Worm (Caenorhabditis elegans) whole organism, midembryonic: ENCODE measurements around the gene ZK688.5.
A peak's percentile ranks its signal among the peaks of the same experiment; 100 is the strongest.

ENCODE experiments used
- T22C8.4 ChIP-seq: fragments of 200-800 bp; sonication (Bioruptor generic); IDR thresholded peaks from 2 replicates; pipeline ENCODE4 v1.3.6; 2022; ENCODE audit warnings: missing genetic modification characterization, missing compliant biosample characterization
- cog-1 ChIP-seq: sonication (generic microtip); optimal IDR thresholded peaks from 2 replicates; lab custom pipeline; 2016; ENCODE audit warnings: missing genetic modification characterization, missing compliant biosample characterization
- flt-1 ChIP-seq: fragments of 200-800 bp; sonication (Bioruptor generic); IDR thresholded peaks from 2 replicates; pipeline ENCODE4 v1.3.6; 2022; ENCODE audit warnings: missing genetic modification characterization, missing compliant biosample characterization
- klf-2 ChIP-seq: fragments of 200-800 bp; sonication (Bioruptor generic); conservative IDR thresholded peaks from 2 replicates; pipeline ENCODE4 v1.3.6; 2022; ENCODE audit warnings: missing genetic modification reagents, missing genetic modification characterization, missing compliant biosample characterization
- med-1 ChIP-seq: sonication (generic microtip); optimal IDR thresholded peaks from 2 replicates; lab custom pipeline; 2017; ENCODE audit warnings: missing genetic modification characterization, mild to moderate bottlenecking, missing compliant biosample characterization, antibody characterized with exemption, missing genetic modification reagents; ENCODE audit not compliant: insufficient read depth
- ref-1 ChIP-seq: fragments of 200-800 bp; sonication (Bioruptor generic); conservative IDR thresholded peaks from 2 replicates; pipeline ENCODE4 v1.3.6; 2022; ENCODE audit warnings: missing genetic modification reagents, missing genetic modification characterization, missing compliant biosample characterization
- tab-1 ChIP-seq: fragments of 200-800 bp; sonication (Bioruptor generic); IDR thresholded peaks from 2 replicates; pipeline ENCODE4 v1.3.6; 2022; ENCODE audit warnings: missing genetic modification characterization, missing compliant biosample characterization
- ztf-23 ChIP-seq: fragments of 200-800 bp; sonication (Bioruptor generic); IDR thresholded peaks from 2 replicates; pipeline ENCODE4 v1.3.6; 2022; ENCODE audit warnings: missing genetic modification reagents, missing genetic modification characterization, missing compliant biosample characterization
- ztf-29 ChIP-seq: fragments of 200-800 bp; sonication (Bioruptor generic); IDR thresholded peaks from 2 replicates; pipeline ENCODE4 v1.3.6; 2022; ENCODE audit warnings: missing genetic modification reagents, missing genetic modification characterization, missing compliant biosample characterization

The ZK688.5 gene

DNA sequence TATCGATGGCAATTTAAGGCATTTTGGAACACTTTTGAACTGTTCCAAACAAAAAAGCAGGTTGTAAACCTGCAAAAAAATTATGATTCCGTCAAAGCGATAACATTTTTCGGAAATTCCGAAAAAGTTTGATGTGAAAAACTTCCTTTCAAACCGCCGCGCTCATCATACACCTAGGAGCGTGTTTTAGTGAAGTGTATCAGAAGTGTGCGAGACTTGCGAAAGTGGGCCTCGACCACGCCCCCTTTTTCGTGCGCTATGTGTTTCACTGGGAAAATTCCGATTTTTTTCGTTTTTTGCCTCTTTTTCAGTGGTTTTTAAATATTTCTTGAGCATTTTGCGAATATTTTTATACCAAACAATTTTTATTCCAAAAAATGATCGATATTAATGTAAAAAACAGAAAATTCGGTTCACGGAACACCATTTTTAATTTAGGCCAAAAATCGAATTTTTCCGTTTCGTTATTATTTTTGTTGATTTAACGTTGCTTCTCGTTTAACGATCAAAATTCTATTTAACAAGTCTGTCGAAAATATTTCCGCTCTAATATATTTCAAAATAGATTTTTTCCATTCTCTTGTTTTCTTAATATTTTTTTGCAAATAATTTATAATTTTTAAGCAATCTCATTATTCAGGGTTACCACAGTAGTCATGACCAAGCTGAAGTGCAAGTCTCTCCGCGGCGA, 36.8 kb downstream of the ZK688.5 start, which contains the start of gene rpl-35:
TSS of gene rpl-35 (plus strand) at position 641 of the 691 bp plus-strand sequence.
- TF ChIP-seq klf-2 (GFP tag; lab: Robert Waterston, UW) (peak; percentile 70; the same call in 1 of the 2 replicates), ref-1 (GFP tag; lab: Robert Waterston, UW) (peak; percentile 61), med-1 (GFP tag; lab: Kevin White, UChicago) (peak; percentile 48), cog-1 (tag; lab: Kevin White, UChicago) (peak; percentile 99), tab-1 (peak; percentile 83), T22C8.4 (GFP tag; lab: Robert Waterston, UW) (peak; percentile 76), ztf-23 (GFP tag; lab: Robert Waterston, UW) (peak; percentile 94), ztf-29 (peak; percentile 77), flt-1 (GFP tag; lab: Robert Waterston, UW) (peak; percentile 92)

DNA sequence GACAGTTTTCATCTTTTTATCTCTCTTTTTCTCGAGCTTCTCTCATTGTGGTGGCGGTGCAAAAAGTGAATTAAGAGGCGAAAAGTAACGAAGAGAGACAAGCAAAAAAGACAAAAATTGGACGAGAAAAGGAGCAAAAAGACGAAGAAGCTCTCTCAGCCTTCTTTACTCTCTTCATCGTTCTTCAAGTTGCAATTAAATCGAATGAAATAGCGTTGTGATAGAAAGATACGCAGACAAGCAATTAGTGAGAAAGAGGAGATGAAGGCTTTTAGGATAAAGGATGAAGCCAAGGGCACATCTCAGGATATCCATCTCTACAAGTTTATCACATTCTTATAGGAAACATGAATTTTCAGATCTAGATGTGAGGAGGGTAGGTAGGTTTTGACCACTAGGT, 43.2 kb downstream of the ZK688.5 start:
- TF ChIP-seq T22C8.4 (GFP tag; lab: Robert Waterston, UW): no peak
- TF ChIP-seq med-1 (GFP tag; lab: Kevin White, UChicago): no peak
- no peak for TF ChIP-seq ztf-23 (GFP tag; lab: Robert Waterston, UW)
- TF ChIP-seq tab-1: no peak
- no peak for TF ChIP-seq flt-1 (GFP tag; lab: Robert Waterston, UW)
- TF ChIP-seq cog-1 (tag; lab: Kevin White, UChicago): no peak
- no peak for TF ChIP-seq ref-1 (GFP tag; lab: Robert Waterston, UW)
- TF ChIP-seq ztf-29: no peak
- TF ChIP-seq klf-2 (GFP tag; lab: Robert Waterston, UW): no peak

ce11 chrIII:7843536-7843935, 47.9 kb downstream of the ZK688.5 start, which contains the start of gene ZK652.8:
Gene ZK652.8, minus strand, starts transcription at chrIII:7843636.
- no peak for TF ChIP-seq klf-2 (GFP tag; lab: Robert Waterston, UW)
- no peak for TF ChIP-seq flt-1 (GFP tag; lab: Robert Waterston, UW)
- no peak for TF ChIP-seq ref-1 (GFP tag; lab: Robert Waterston, UW)
- TF ChIP-seq ztf-29: no peak
- no peak for TF ChIP-seq ztf-23 (GFP tag; lab: Robert Waterston, UW)
- no peak for TF ChIP-seq tab-1
- TF ChIP-seq cog-1 (tag; lab: Kevin White, UChicago): no peak
- TF ChIP-seq T22C8.4 (GFP tag; lab: Robert Waterston, UW): no peak
- TF ChIP-seq med-1 (GFP tag; lab: Kevin White, UChicago): no peak

- TF ChIP-seq flt-1 (GFP tag; lab: Robert Waterston, UW) (no peak), med-1 (GFP tag; lab: Kevin White, UChicago) (no peak), ztf-29 (no peak), ref-1 (GFP tag; lab: Robert Waterston, UW) (no peak), tab-1 (no peak), ztf-23 (GFP tag; lab: Robert Waterston, UW) (no peak), klf-2 (GFP tag; lab: Robert Waterston, UW) (no peak), cog-1 (tag; lab: Kevin White, UChicago) (no peak), T22C8.4 (GFP tag; lab: Robert Waterston, UW) (no peak)
Observed at ce11 chrIII:7838907-7839642, 52.3 kb downstream of the ZK688.5 start, which contains the start of gene ceh-23. Gene ceh-23, plus strand, starts transcription at chrIII:7839592.

- TF ChIP-seq T22C8.4 (GFP tag; lab: Robert Waterston, UW) (no peak), ref-1 (GFP tag; lab: Robert Waterston, UW) (no peak), ztf-23 (GFP tag; lab: Robert Waterston, UW) (no peak)
Observed at ce11 chrIII:7837567-7837966, 53.9 kb downstream of the ZK688.5 start.

DNA sequence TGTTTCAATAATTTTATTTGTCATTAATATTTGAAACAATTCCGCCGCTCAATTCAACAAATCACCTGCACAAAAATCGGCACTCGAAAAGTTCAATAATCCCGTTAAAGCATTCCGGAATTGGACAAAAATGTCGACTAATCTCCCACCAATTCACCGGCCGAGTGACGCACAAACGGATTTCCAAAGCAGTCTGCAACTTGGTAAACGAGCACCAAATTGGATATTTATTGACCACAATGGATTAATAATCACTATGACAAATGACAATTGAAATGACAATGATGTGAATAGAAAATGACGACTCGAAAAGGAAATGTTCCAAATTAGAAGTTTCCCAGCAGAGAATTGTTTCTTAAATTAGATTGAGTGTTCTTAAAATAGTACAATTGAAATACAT, 55.7 kb downstream of the ZK688.5 start:
- TF ChIP-seq med-1 (GFP tag; lab: Kevin White, UChicago) (no peak), klf-2 (GFP tag; lab: Robert Waterston, UW) (no peak), T22C8.4 (GFP tag; lab: Robert Waterston, UW) (no peak), tab-1 (no peak), ztf-23 (GFP tag; lab: Robert Waterston, UW) (no peak), ref-1 (GFP tag; lab: Robert Waterston, UW) (no peak), flt-1 (GFP tag; lab: Robert Waterston, UW) (no peak), cog-1 (tag; lab: Kevin White, UChicago) (no peak), ztf-29 (no peak)
